Worm (Caenorhabditis elegans): ENCODE measurements around the gene svh-1.

Gene svh-1

DNA sequence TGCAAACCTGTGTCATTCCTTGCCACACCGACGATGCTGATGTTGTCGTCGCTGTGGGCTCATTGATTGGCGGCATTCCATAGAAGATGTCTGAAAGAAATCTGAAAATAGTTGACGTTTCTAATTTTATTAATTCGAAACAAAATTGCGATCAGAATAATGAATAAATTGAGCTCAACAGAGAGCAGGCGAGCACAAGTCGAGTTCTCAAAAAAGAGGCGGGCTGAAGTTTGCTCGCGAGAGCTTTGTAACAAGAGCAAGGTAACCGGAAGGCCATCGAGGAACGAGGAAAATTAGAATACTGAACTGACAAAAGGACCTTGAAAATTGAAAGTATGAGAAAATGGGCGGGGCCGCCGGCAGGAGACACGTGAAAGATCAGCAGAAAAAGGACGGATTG lies 30.1 kb downstream of the svh-1 start, which contains the start of gene nhr-66:
nhr-66 (minus strand) TSS at position 101 of the 400 bp plus-strand sequence.
- TF ChIP-seq hmg-20 (GFP tag; IDR thresholded peaks at IDR 0.05) (no peak), K11D2.4 (GFP tag; IDR thresholded peaks at IDR 0.05) (no peak), T07F8.4 (tag; optimal IDR thresholded peaks at IDR 0.05) (no peak), ztf-3 (GFP tag; optimal IDR thresholded peaks at IDR 0.05) (no peak), hmg-1.2 (GFP tag; IDR thresholded peaks at IDR 0.05) (no peak)

DNA sequence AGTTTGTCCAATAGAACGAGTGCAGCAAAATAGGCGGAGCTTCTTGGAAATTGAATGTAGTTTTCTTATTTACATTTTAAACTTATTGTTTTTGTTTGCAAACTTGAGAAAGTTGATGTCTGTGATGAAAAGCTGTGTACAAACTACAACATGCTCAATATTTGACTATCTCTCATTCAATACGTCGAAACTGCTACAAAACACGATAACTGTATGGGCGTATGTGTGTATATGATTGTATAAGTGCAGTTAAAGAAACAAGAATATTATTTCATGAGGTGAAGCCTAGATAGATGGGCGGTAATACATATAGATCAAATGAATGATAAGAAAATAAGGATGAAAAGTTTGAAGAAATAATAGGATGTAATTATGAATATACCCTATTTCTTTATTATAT lies 33.2 kb downstream of the svh-1 start:
- TF ChIP-seq ceh-27 (GFP tag; optimal IDR thresholded peaks at IDR 0.05) (no peak), F10E7.11 (tag; optimal IDR thresholded peaks at IDR 0.05) (no peak), T07F8.4 (tag; optimal IDR thresholded peaks at IDR 0.05) (no peak), bed-2 (GFP tag; IDR thresholded peaks at IDR 0.05) (no peak), nhr-90 (tag; optimal IDR thresholded peaks at IDR 0.05) (no peak), B0336.3 (GFP tag; IDR thresholded peaks at IDR 0.05) (no peak), fkh-3 (tag; optimal IDR thresholded peaks at IDR 0.05) (no peak), atf-7 (tag; optimal IDR thresholded peaks at IDR 0.05) (no peak)

DNA sequence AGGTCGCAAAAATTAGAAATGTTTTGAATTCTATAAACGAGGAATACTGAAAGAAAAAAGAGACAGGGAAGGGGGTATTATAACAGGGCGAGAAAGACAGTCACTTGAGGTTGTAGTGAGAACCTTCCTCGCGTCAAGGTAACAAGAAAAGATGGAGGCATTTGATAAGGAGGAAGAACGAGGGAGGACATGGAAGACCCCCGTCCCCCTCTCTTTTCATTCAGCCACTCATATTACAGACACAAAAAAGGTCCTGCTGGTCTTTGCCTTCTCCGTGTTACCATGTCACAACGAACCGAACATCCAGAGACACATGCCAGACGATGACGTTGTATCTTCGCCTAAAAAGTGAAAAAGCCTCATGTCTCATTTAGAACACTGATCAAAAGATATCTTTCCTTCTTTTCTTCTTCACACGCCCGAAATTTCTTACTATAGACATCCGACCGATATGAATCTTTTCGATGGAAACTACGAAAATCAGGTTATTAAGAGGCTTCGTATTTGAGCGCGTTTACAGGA lies 35.0 kb downstream of the svh-1 start:
- TF ChIP-seq nhr-80 (tag; optimal IDR thresholded peaks at IDR 0.05) = peak; percentile 25
- no peak for TF ChIP-seq snpc-3.4 (tag; optimal IDR thresholded peaks at IDR 0.05)

DNA sequence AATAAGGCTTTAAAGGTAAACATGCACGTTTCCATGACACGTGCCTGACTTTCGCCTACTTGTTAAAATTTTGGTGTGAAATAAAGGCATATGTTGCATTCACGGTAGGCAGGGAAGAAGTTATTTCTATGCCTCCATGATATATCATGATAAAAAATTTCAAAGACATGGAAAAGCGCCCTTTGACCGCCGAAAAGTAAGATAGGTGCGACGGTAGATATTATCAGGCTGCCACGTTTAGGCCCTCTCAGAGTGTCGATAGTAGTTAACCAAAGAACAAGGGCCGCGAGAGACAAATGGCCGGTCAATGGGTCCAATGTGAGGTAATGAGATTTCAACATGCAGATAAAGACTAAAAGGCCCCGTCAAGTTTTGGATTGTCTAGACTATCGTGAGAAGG lies 36.8 kb downstream of the svh-1 start:
- TF ChIP-seq F39B2.1 (GFP tag; IDR thresholded peaks at IDR 0.05) (no peak), attf-5 (GFP tag; optimal IDR thresholded peaks at IDR 0.05) (no peak), unc-130 (GFP tag; optimal IDR thresholded peaks at IDR 0.05) (no peak), madf-3 (GFP tag; IDR thresholded peaks at IDR 0.05) (no peak), atf-7 (tag; optimal IDR thresholded peaks at IDR 0.05) (no peak), hmg-1.2 (GFP tag; IDR thresholded peaks at IDR 0.05) (no peak), rec-8 (tag; optimal IDR thresholded peaks at IDR 0.05) (no peak), F10E7.11 (tag; optimal IDR thresholded peaks at IDR 0.05) (no peak), rpc-1 (optimal IDR thresholded peaks at IDR 0.05) (no peak), rpc-1 (tag; optimal IDR thresholded peaks at IDR 0.05) (no peak), B0336.3 (GFP tag; IDR thresholded peaks at IDR 0.05) (no peak), hlh-26 (GFP tag; conservative IDR thresholded peaks at IDR 0.05) (no peak)

DNA sequence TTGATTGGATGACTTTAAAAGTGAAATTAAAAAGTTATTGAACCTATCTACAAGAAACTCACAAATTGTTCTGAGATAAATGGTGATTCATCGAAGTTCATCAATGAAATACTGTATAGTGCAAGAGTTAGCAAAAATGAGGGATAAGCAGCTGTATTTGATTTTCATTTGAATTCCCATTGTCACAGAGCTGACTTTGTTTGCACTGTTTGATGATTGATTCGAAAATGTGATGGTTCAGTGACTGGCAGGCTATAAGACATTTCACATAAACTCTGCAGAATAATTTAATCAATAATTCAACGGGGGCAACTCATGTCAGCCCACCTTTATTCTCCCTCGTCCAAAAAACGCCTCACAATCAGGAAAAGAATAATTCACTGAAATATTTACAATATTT lies 37.2 kb downstream of the svh-1 start, which contains the start of gene T09A12.8:
T09A12.8 (minus strand) TSS at position 101 of the 400 bp plus-strand sequence.
- no peak for TF ChIP-seq lin-40 (tag; optimal IDR thresholded peaks at IDR 0.05)

DNA sequence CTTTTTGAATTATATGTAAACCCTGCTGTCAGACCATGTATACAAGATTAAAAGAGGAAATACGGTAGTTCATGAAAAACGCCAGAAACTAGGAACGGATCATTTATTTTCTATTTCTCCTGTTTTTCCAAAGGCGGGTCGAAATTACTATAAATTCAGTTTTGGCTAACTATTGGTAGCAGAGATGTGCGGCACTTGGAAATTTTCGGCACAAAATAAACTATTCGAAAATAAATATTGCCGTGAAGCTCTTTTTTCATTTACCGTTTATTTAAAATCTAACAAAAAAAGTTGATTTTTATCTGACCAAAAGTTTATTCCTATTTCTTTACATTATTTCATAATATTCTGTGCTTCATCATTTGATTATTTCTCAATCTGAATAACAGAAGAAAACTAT lies 37.7 kb downstream of the svh-1 start, which contains the start of gene T09A12.1:
T09A12.1 (plus strand) TSS at position 301 of the 400 bp plus-strand sequence.
- TF ChIP-seq ceh-58 (GFP tag; IDR thresholded peaks at IDR 0.05) = no peak
- no peak for TF ChIP-seq B0261.1 (tag; optimal IDR thresholded peaks at IDR 0.05)

DNA sequence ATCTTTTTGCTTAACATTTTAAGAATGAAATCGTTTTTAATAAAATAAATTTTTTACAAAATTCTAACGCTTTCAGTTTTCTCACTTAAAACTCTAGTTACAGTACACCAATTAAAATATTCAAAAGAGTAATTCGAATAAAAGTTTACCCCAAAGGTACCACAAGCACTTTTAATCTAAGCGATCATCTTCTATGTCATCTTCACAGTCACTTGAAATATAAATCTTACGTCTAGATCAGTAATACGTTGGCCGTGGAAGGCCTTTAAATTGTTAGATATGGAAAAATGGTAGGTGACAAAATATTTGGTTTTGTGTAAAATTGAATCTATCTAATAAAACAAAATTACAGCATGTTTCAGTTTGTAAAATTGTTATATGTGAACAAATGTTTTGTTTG lies 40.9 kb downstream of the svh-1 start:
- no peak for TF ChIP-seq ztf-28 (GFP tag; IDR thresholded peaks at IDR 0.05)
- TF ChIP-seq snpc-1.3 (tag; optimal IDR thresholded peaks at IDR 0.05; ENCODE audit: insufficient read depth) = no peak
- no peak for TF ChIP-seq F10E7.11 (tag; optimal IDR thresholded peaks at IDR 0.05)
- TF ChIP-seq egrh-3 (GFP tag; IDR thresholded peaks at IDR 0.05) = no peak
- TF ChIP-seq B0336.3 (GFP tag; IDR thresholded peaks at IDR 0.05) = no peak
- TF ChIP-seq somi-1 (GFP tag; optimal IDR thresholded peaks at IDR 0.05) = no peak
- TF ChIP-seq ekl-4 (GFP tag; IDR thresholded peaks at IDR 0.05) = no peak
- TF ChIP-seq hsf-1 (GFP tag; IDR thresholded peaks at IDR 0.05) = no peak
